Fruit fly (Drosophila melanogaster): ENCODE data around the gene CG11585.
A peak's percentile ranks its signal among the peaks of the same experiment; 100 is the strongest.

Gene CG11585

DNA sequence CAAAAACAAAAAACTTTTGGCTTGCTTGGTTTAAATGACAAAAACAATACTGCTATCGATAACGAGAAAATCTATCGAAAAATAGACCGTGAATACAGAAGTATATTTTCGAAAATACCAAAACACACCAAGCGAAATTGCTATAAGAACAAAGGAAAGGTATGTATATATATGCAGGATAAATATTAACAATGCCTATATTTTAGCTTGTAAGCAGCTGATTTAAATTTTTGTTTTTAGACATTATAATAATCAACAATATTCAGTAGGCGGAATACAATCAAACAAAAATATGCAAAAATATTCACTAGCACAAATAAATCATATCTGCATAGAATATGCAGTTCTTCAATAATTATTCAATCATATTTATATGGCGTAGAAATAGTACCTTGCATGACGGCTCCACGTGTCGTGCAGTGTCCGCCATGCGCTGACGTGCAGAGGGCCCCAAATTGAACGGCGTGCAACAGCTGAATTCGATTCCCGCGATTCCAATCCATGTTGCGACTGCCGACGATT is 48.6 kb downstream of the CG11585 start, which contains the start of the genes Fbxl4 and Dus2 (continued):
- TF ChIP-seq CG7372 (GFP tag; IDR thresholded peaks at IDR 0.05) (peak; percentile 90), kay (GFP tag; optimal IDR thresholded peaks at IDR 0.05) (peak; percentile 88), CG8359 (GFP tag; optimal IDR thresholded peaks at IDR 0.05; ENCODE audit: borderline replicate concordance) (peak; percentile 75), repo (GFP tag; optimal IDR thresholded peaks at IDR 0.05) (peak; percentile 83), Sin3A (optimal IDR thresholded peaks at IDR 0.05) (peak; percentile 35), CG3838 (GFP tag; optimal IDR thresholded peaks at IDR 0.05) (peak; percentile 78), Nf-YA (GFP tag; IDR thresholded peaks at IDR 0.05) (peak; percentile 84), chn (GFP tag; optimal IDR thresholded peaks at IDR 0.05) (peak; percentile 92), gce (GFP tag; IDR thresholded peaks at IDR 0.05) (peak; percentile 88), pum (GFP tag; optimal IDR thresholded peaks at IDR 0.05) (peak; percentile 93), kni (GFP tag; optimal IDR thresholded peaks at IDR 0.05) (peak; percentile 74), pnt (GFP tag; optimal IDR thresholded peaks at IDR 0.05) (peak; percentile 94), NK7.1 (GFP tag; optimal IDR thresholded peaks at IDR 0.05) (peak; percentile 83), CG1647 (GFP tag; optimal IDR thresholded peaks at IDR 0.05) (peak; percentile 90), pfk (GFP tag; optimal IDR thresholded peaks at IDR 0.05) (peak; percentile 27), Dll (GFP tag; IDR thresholded peaks at IDR 0.05; ENCODE audit: partially characterized antibody) (0 out of 4 replicates have a peak, but pooled peaks have one; percentile 61), CG11504 (tag; optimal IDR thresholded peaks at IDR 0.05) (peak; percentile 91), CG5953 (GFP tag; IDR thresholded peaks at IDR 0.05) (peak; percentile 86), Hr78 (GFP tag; optimal IDR thresholded peaks at IDR 0.05) (peak in 1 of 2 experiments; percentile 77), fu2 (GFP tag; optimal IDR thresholded peaks at IDR 0.05) (peak; percentile 88), CG3847 (GFP tag; IDR thresholded peaks at IDR 0.05) (peak; percentile 95)
